Fruit fly (Drosophila melanogaster): Measurements from ENCODE around the gene CG2924.

CG2924 gene

dm6 chrX:2270557-2270930 is at the start of gene CG2924:
Gene CG2924 (minus strand): TSS chrX:2270761.
- peak; percentile 62 for TF ChIP-seq CG7101 (tag; optimal IDR thresholded peaks at IDR 0.05)
- TF ChIP-seq cic (GFP tag; optimal IDR thresholded peaks at IDR 0.05) = peak; percentile 44
- peak; percentile 92 for TF ChIP-seq bab1 (GFP tag; optimal IDR thresholded peaks at IDR 0.05)
- TF ChIP-seq CG1620 (GFP tag; optimal IDR thresholded peaks at IDR 0.05) = peak; percentile 82
- TF ChIP-seq Clk (GFP tag; optimal IDR thresholded peaks at IDR 0.05) = peak; percentile 12
- TF ChIP-seq kay (GFP tag; ENCODE audit: borderline replicate concordance) = peak; percentile 51
- no peak for TF ChIP-seq cnc (optimal IDR thresholded peaks at IDR 0.05)
- TF ChIP-seq ovo (GFP tag; optimal IDR thresholded peaks at IDR 0.05) = peak; percentile 63
- peak; percentile 87 for TF ChIP-seq tj (GFP tag; optimal IDR thresholded peaks at IDR 0.05)
- TF ChIP-seq CG12768 (GFP tag; optimal IDR thresholded peaks at IDR 0.05) = no peak
- peak; percentile 43 for TF ChIP-seq toe (GFP tag; optimal IDR thresholded peaks at IDR 0.05)
- no peak for TF ChIP-seq CG33017 (tag; optimal IDR thresholded peaks at IDR 0.05)
- peak; percentile 42 for TF ChIP-seq CG14711 (tag; optimal IDR thresholded peaks at IDR 0.05)
- TF ChIP-seq Crg-1 (GFP tag; optimal IDR thresholded peaks at IDR 0.05) = peak; percentile 63
- no peak for TF ChIP-seq Hr96 (GFP tag; optimal IDR thresholded peaks at IDR 0.05)
- no peak for TF ChIP-seq CG5204 (GFP tag; optimal IDR thresholded peaks at IDR 0.05)
- TF ChIP-seq Mnt (GFP tag; optimal IDR thresholded peaks at IDR 0.05) = peak; percentile 81
- no peak for TF ChIP-seq pad (GFP tag; optimal IDR thresholded peaks at IDR 0.05)

DNA sequence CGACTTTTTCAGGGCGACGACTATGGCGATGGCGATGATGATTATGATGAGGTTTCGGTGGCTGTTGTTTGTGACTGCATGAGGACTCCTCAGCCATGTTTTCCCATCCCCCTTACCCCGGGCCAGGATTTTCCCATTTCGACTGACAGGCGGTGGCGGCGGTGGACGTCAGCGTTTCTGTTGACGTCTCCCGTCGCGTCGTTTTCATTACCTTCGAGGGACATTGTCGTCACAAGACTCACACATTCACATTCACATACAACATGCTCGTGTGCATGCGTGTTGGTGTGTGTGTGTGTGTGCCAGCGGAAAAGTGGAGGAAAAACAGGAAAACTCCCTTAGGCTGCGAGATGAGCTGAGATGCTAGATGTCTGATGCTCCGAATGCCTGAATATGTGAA is 49.2 kb upstream of the CG2924 start:
- TF ChIP-seq Clk (GFP tag; optimal IDR thresholded peaks at IDR 0.05) = no peak
- TF ChIP-seq cnc (optimal IDR thresholded peaks at IDR 0.05) = no peak
- TF ChIP-seq CG7045 (GFP tag; optimal IDR thresholded peaks at IDR 0.05) = no peak
- no peak for TF ChIP-seq Crg-1 (GFP tag; optimal IDR thresholded peaks at IDR 0.05)
- no peak for TF ChIP-seq CG1620 (GFP tag; optimal IDR thresholded peaks at IDR 0.05)
- TF ChIP-seq Mnt (GFP tag; optimal IDR thresholded peaks at IDR 0.05) = no peak
- no peak for TF ChIP-seq CG12768 (GFP tag; optimal IDR thresholded peaks at IDR 0.05)
- TF ChIP-seq kay (GFP tag; ENCODE audit: borderline replicate concordance) = no peak

DNA sequence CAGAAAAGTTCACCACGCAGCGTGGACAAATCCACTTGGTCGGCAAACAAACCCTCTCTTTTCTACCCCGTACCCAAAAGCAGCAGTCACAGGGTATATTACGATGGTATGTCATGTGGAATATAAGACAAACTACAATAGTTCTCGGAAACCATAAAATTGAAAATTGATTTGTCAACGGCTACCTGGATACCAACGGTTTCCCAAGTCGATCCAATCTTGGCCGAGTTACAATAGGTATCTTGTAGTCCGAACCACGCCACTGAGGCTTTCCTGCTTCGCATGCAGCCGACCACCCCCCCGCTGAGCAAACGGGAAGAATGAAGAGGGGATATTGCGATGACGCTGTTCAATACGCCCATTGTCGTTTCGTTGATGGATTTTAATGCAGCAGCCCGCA is 47.8 kb upstream of the CG2924 start:
- TF ChIP-seq pad (GFP tag; optimal IDR thresholded peaks at IDR 0.05) (no peak), Clk (GFP tag; optimal IDR thresholded peaks at IDR 0.05) (no peak), CG5204 (GFP tag; optimal IDR thresholded peaks at IDR 0.05) (no peak), kay (GFP tag; ENCODE audit: borderline replicate concordance) (no peak), bab1 (GFP tag; optimal IDR thresholded peaks at IDR 0.05) (no peak), toe (GFP tag; optimal IDR thresholded peaks at IDR 0.05) (no peak), cnc (optimal IDR thresholded peaks at IDR 0.05) (no peak), CG12768 (GFP tag; optimal IDR thresholded peaks at IDR 0.05) (no peak), tj (GFP tag; optimal IDR thresholded peaks at IDR 0.05) (no peak), CG1620 (GFP tag; optimal IDR thresholded peaks at IDR 0.05) (no peak), Mnt (GFP tag; optimal IDR thresholded peaks at IDR 0.05) (no peak)

dm6 chrX:2317347-2317832 is 46.8 kb upstream of the CG2924 start:
- TF ChIP-seq bab1 (GFP tag; optimal IDR thresholded peaks at IDR 0.05) = peak; percentile 15
- TF ChIP-seq tj (GFP tag; optimal IDR thresholded peaks at IDR 0.05) = peak; percentile 71
- no peak for TF ChIP-seq CG33017 (tag; optimal IDR thresholded peaks at IDR 0.05)
- no peak for TF ChIP-seq CG7045 (GFP tag; optimal IDR thresholded peaks at IDR 0.05)
- no peak for TF ChIP-seq CG12768 (GFP tag; optimal IDR thresholded peaks at IDR 0.05)
- no peak for TF ChIP-seq CG5204 (GFP tag; optimal IDR thresholded peaks at IDR 0.05)
- no peak for TF ChIP-seq kay (GFP tag; ENCODE audit: borderline replicate concordance)
- no peak for TF ChIP-seq CG11617 (GFP tag; optimal IDR thresholded peaks at IDR 0.05)
- TF ChIP-seq Hr96 (GFP tag; optimal IDR thresholded peaks at IDR 0.05) = no peak
- TF ChIP-seq ovo (GFP tag; optimal IDR thresholded peaks at IDR 0.05) = no peak
- peak; percentile 14 for TF ChIP-seq Mnt (GFP tag; optimal IDR thresholded peaks at IDR 0.05)
- TF ChIP-seq CG1620 (GFP tag; optimal IDR thresholded peaks at IDR 0.05) = no peak
- TF ChIP-seq pad (GFP tag; optimal IDR thresholded peaks at IDR 0.05) = peak; percentile 98
- TF ChIP-seq CG14711 (tag; optimal IDR thresholded peaks at IDR 0.05) = no peak
- peak; percentile 7 for TF ChIP-seq CG7101 (tag; optimal IDR thresholded peaks at IDR 0.05)
- TF ChIP-seq toe (GFP tag; optimal IDR thresholded peaks at IDR 0.05) = no peak
- no peak for TF ChIP-seq Clk (GFP tag; optimal IDR thresholded peaks at IDR 0.05)
- TF ChIP-seq Crg-1 (GFP tag; optimal IDR thresholded peaks at IDR 0.05) = no peak
- no peak for TF ChIP-seq cnc (optimal IDR thresholded peaks at IDR 0.05)
- no peak for TF ChIP-seq cic (GFP tag; optimal IDR thresholded peaks at IDR 0.05)

DNA sequence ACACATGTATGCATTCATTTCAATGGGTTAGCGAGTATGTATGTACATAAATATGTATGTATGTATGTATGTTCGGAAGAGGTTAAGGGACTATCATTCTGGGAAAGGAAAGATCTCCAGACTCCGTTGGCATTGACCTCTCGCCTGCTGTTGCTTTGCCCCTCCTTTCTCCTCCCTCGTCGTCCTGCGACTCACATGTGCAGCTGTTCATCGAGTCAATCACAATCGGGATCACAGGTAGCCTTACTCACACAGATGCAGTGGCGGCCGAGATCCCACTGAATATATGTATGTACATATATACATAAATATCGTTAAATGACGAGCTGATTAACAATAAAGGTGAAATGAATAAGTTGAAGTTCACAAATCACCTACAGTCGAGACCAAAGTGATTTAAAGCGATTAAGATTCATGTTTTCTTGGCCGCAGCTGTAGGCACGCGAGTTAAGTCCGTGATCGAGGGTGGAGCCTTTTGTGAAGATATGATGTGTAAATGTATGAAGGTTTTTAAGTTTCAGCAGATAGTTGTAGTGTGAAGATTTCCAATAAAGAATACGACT is 37.9 kb upstream of the CG2924 start:
- TF ChIP-seq pad (GFP tag; optimal IDR thresholded peaks at IDR 0.05) (no peak), Mnt (GFP tag; optimal IDR thresholded peaks at IDR 0.05) (no peak), CG7045 (GFP tag; optimal IDR thresholded peaks at IDR 0.05) (no peak), CG33017 (tag; optimal IDR thresholded peaks at IDR 0.05) (no peak), CG14711 (tag; optimal IDR thresholded peaks at IDR 0.05) (no peak), kay (GFP tag; ENCODE audit: borderline replicate concordance) (no peak), Crg-1 (GFP tag; optimal IDR thresholded peaks at IDR 0.05) (no peak), CG7101 (tag; optimal IDR thresholded peaks at IDR 0.05) (no peak), Hr96 (GFP tag; optimal IDR thresholded peaks at IDR 0.05) (no peak), CG1620 (GFP tag; optimal IDR thresholded peaks at IDR 0.05) (no peak), Clk (GFP tag; optimal IDR thresholded peaks at IDR 0.05) (no peak)

dm6 chrX:2307564-2307963 is 37.0 kb upstream of the CG2924 start:
- TF ChIP-seq CG5204 (GFP tag; optimal IDR thresholded peaks at IDR 0.05) (no peak), cic (GFP tag; optimal IDR thresholded peaks at IDR 0.05) (no peak), CG33017 (tag; optimal IDR thresholded peaks at IDR 0.05) (no peak), cnc (optimal IDR thresholded peaks at IDR 0.05) (no peak), CG1620 (GFP tag; optimal IDR thresholded peaks at IDR 0.05) (no peak), CG11617 (GFP tag; optimal IDR thresholded peaks at IDR 0.05) (no peak), Hr96 (GFP tag; optimal IDR thresholded peaks at IDR 0.05) (no peak), tj (GFP tag; optimal IDR thresholded peaks at IDR 0.05) (no peak), CG7045 (GFP tag; optimal IDR thresholded peaks at IDR 0.05) (no peak), Mnt (GFP tag; optimal IDR thresholded peaks at IDR 0.05) (no peak), CG12768 (GFP tag; optimal IDR thresholded peaks at IDR 0.05) (no peak), CG7101 (tag; optimal IDR thresholded peaks at IDR 0.05) (no peak), bab1 (GFP tag; optimal IDR thresholded peaks at IDR 0.05) (no peak), CG14711 (tag; optimal IDR thresholded peaks at IDR 0.05) (no peak)
